Fruit fly (Drosophila melanogaster) whole organism, embryonic: ENCODE data around the gene TM9SF3.
A peak's percentile ranks its signal among the peaks of the same experiment; 100 is the strongest.

ENCODE experiments used
- Atf3 ChIP-seq: fragments of 200-800 bp; sonication (Bioruptor generic); optimal IDR thresholded peaks from 3 replicates; lab custom pipeline; 2016; ENCODE audit warnings: missing biosample characterization, missing genetic modification characterization
- Atf6 ChIP-seq: fragments of 200-800 bp; sonication (Bioruptor generic); IDR thresholded peaks from 2 replicates; pipeline ENCODE4 v1.3.6; 2022; ENCODE audit warnings: missing biosample characterization, missing genetic modification characterization
- CG10366 ChIP-seq: fragments of 200-800 bp; sonication (Bioruptor generic); IDR thresholded peaks from 2 replicates; pipeline ENCODE4 v1.3.6; 2022; ENCODE audit warnings: missing biosample characterization, missing genetic modification characterization
- CG10654 ChIP-seq: fragments of 200-800 bp; sonication (Bioruptor generic); optimal IDR thresholded peaks from 2 replicates; lab custom pipeline; 2016; ENCODE audit warnings: missing biosample characterization, missing genetic modification characterization
- CG12391 ChIP-seq: fragments of 200-800 bp; sonication (Bioruptor generic); optimal IDR thresholded peaks from 3 replicates; lab custom pipeline; 2018; ENCODE audit warnings: missing biosample characterization, mild to moderate bottlenecking, missing genetic modification characterization, moderate library complexity
- CG12659 ChIP-seq: fragments of 200-800 bp; sonication (Bioruptor generic); optimal IDR thresholded peaks from 3 replicates; lab custom pipeline; 2017; ENCODE audit warnings: mild to moderate bottlenecking, missing biosample characterization, missing genetic modification reagents, missing genetic modification characterization
- CG12744 ChIP-seq: fragments of 200-800 bp; sonication (Bioruptor generic); optimal IDR thresholded peaks from 2 replicates; lab custom pipeline; 2016; ENCODE audit warnings: missing biosample characterization, missing genetic modification characterization
- CG12942 ChIP-seq: fragments of 200-800 bp; sonication (Bioruptor generic); optimal IDR thresholded peaks from 3 replicates; lab custom pipeline; 2016; ENCODE audit warnings: missing biosample characterization, missing genetic modification characterization
- CG13123 ChIP-seq: fragments of 200-800 bp; sonication (Bioruptor generic); optimal IDR thresholded peaks from 2 replicates; lab custom pipeline; 2016; ENCODE audit warnings: missing biosample characterization, missing genetic modification characterization
- CG13424 ChIP-seq: fragments of 200-800 bp; sonication (Bioruptor generic); optimal IDR thresholded peaks from 2 replicates; lab custom pipeline; 2019; ENCODE audit warnings: missing biosample characterization, mild to moderate bottlenecking, missing genetic modification characterization, moderate library complexity
- CG15011 ChIP-seq: fragments of 200-800 bp; sonication (Bioruptor generic); optimal IDR thresholded peaks from 3 replicates; lab custom pipeline; 2018; ENCODE audit warnings: missing biosample characterization, mild to moderate bottlenecking, missing genetic modification characterization
- CG15514 ChIP-seq: fragments of 200-800 bp; sonication (Bioruptor generic); optimal IDR thresholded peaks from 3 replicates; lab custom pipeline; 2017; ENCODE audit warnings: missing biosample characterization, missing genetic modification characterization, mild to moderate bottlenecking, moderate library complexity, missing genetic modification reagents
- CG1647 ChIP-seq: fragments of 200-800 bp; sonication (Bioruptor generic); optimal IDR thresholded peaks from 3 replicates; lab custom pipeline; 2016; ENCODE audit warnings: missing biosample characterization, missing genetic modification characterization
- CG17361 ChIP-seq: fragments of 200-800 bp; sonication (Bioruptor generic); IDR thresholded peaks from 3 replicates; pipeline ENCODE4 v1.3.6; 2022; ENCODE audit warnings: missing biosample characterization, missing genetic modification characterization
- CG17829 ChIP-seq: fragments of 200-800 bp; optimal IDR thresholded peaks from 2 replicates; lab custom pipeline; 2019; ENCODE audit warnings: missing biosample characterization, mild to moderate bottlenecking, missing genetic modification characterization, moderate library complexity
- CG1832 ChIP-seq: fragments of 200-800 bp; sonication (Bioruptor generic); optimal IDR thresholded peaks from 2 replicates; lab custom pipeline; 2017; ENCODE audit warnings: missing biosample characterization, mild to moderate bottlenecking, missing genetic modification characterization, inconsistent platforms
- CG2889 ChIP-seq: fragments of 200-800 bp; sonication (Bioruptor generic); IDR thresholded peaks from 3 replicates; pipeline ENCODE4 v1.3.6; 2022; ENCODE audit warnings: missing biosample characterization, missing genetic modification characterization
- CG31388 ChIP-seq: fragments of 200-800 bp; sonication (Bioruptor generic); optimal IDR thresholded peaks from 2 replicates; lab custom pipeline; 2016; ENCODE audit warnings: missing biosample characterization, missing genetic modification characterization
- CG3838 ChIP-seq: fragments of 200-800 bp; sonication (Bioruptor generic); optimal IDR thresholded peaks from 3 replicates; lab custom pipeline; 2016; ENCODE audit warnings: missing biosample characterization, missing genetic modification characterization
- CG4328 ChIP-seq: fragments of 200-800 bp; sonication (Bioruptor generic); optimal IDR thresholded peaks from 3 replicates; lab custom pipeline; 2017; ENCODE audit warnings: missing biosample characterization, missing genetic modification reagents, missing genetic modification characterization
- CG43689 ChIP-seq: fragments of 200-800 bp; sonication (Bioruptor generic); IDR thresholded peaks from 2 replicates; pipeline ENCODE4 v1.3.6; 2022; ENCODE audit warnings: missing biosample characterization, missing genetic modification characterization
- CG5953 ChIP-seq: fragments of 200-800 bp; sonication (Bioruptor generic); IDR thresholded peaks from 2 replicates; pipeline ENCODE4 v1.3.6; 2022; ENCODE audit warnings: missing biosample characterization, missing genetic modification characterization
- CG6683 ChIP-seq: fragments of 200-800 bp; sonication (Bioruptor generic); optimal IDR thresholded peaks from 2 replicates; lab custom pipeline; 2017; ENCODE audit warnings: missing biosample characterization, mild to moderate bottlenecking, missing genetic modification characterization, missing genetic modification reagents
- CG7963 ChIP-seq: fragments of 200-800 bp; sonication (Bioruptor generic); IDR thresholded peaks from 3 replicates; pipeline ENCODE4 v1.3.6; 2022; ENCODE audit warnings: missing biosample characterization, missing genetic modification characterization; ENCODE audit not compliant: partially characterized antibody
- CG8944 ChIP-seq: fragments of 200-800 bp; sonication (Bioruptor generic); optimal IDR thresholded peaks from 3 replicates; lab custom pipeline; 2016; ENCODE audit warnings: missing biosample characterization, missing genetic modification characterization
- Dek ChIP-seq: fragments of 200-800 bp; sonication (Bioruptor generic); optimal IDR thresholded peaks from 3 replicates; lab custom pipeline; 2019; ENCODE audit warnings: missing biosample characterization, mild to moderate bottlenecking, missing genetic modification characterization, moderate library complexity
- Doc2 ChIP-seq: fragments of 200-800 bp; sonication (Bioruptor generic); IDR thresholded peaks from 2 replicates; pipeline ENCODE4 v1.3.6; 2022; ENCODE audit warnings: missing biosample characterization, missing genetic modification characterization
- Ets97D ChIP-seq: fragments of 200-800 bp; sonication (Bioruptor generic); optimal IDR thresholded peaks from 3 replicates; lab custom pipeline; 2016; ENCODE audit warnings: missing biosample characterization, missing genetic modification characterization
- Fer2 ChIP-seq: fragments of 200-800 bp; sonication (Bioruptor generic); optimal IDR thresholded peaks from 2 replicates; lab custom pipeline; 2018; ENCODE audit warnings: missing biosample characterization, mild to moderate bottlenecking, missing genetic modification characterization, moderate library complexity
- HmgD ChIP-seq: fragments of 200-800 bp; sonication (Bioruptor generic); optimal IDR thresholded peaks from 3 replicates; lab custom pipeline; 2016; ENCODE audit warnings: missing biosample characterization, missing genetic modification characterization
- Hr3 ChIP-seq: fragments of 200-800 bp; sonication (Bioruptor generic); optimal IDR thresholded peaks from 3 replicates; lab custom pipeline; 2016; ENCODE audit warnings: missing biosample characterization, missing genetic modification characterization
- Neu2 ChIP-seq: fragments of 200-800 bp; sonication (Bioruptor generic); optimal IDR thresholded peaks from 3 replicates; lab custom pipeline; 2016; ENCODE audit warnings: missing biosample characterization, missing genetic modification characterization, borderline replicate concordance
- Poxn ChIP-seq: fragments of 200-800 bp; sonication (Bioruptor generic); IDR thresholded peaks from 2 replicates; pipeline ENCODE4 v1.3.6; 2022; ENCODE audit warnings: missing biosample characterization, missing genetic modification characterization
- Usf ChIP-seq: fragments of 200-800 bp; sonication (Bioruptor generic); optimal IDR thresholded peaks from 2 replicates; lab custom pipeline; 2017; ENCODE audit warnings: missing genotype, missing biosample characterization, missing genetic modification characterization
- ac ChIP-seq: fragments of 200-800 bp; sonication (Bioruptor generic); optimal IDR thresholded peaks from 3 replicates; lab custom pipeline; 2017; ENCODE audit warnings: missing biosample characterization, mild to moderate bottlenecking, missing genetic modification characterization
- dan ChIP-seq: fragments of 200-800 bp; sonication (Bioruptor generic); IDR thresholded peaks from 2 replicates; pipeline ENCODE4 v1.3.6; 2022; ENCODE audit warnings: missing biosample characterization, missing genetic modification characterization
- dpn ChIP-seq, 2 experiments: fragments of 200-800 bp; sonication (Bioruptor generic); optimal IDR thresholded peaks; 3 replicates each; lab custom pipeline; 2016; ENCODE audit warnings: missing biosample characterization in 2 of 2, missing genetic modification characterization in 2 of 2
- fru ChIP-seq: fragments of >200 bp; optimal IDR thresholded peaks from 2 replicates; lab custom pipeline; 2017
- grn ChIP-seq: fragments of 200-800 bp; sonication (Bioruptor generic); optimal IDR thresholded peaks from 3 replicates; lab custom pipeline; 2017; ENCODE audit warnings: missing biosample characterization, missing genetic modification characterization
- gsb ChIP-seq: fragments of 200-800 bp; sonication (Bioruptor generic); IDR thresholded peaks from 2 replicates; pipeline ENCODE4 v1.3.6; 2022; ENCODE audit warnings: missing biosample characterization, missing genetic modification characterization
- gsb-n ChIP-seq: fragments of 200-800 bp; sonication (Bioruptor generic); optimal IDR thresholded peaks from 3 replicates; lab custom pipeline; 2018; ENCODE audit warnings: missing biosample characterization, mild to moderate bottlenecking, missing genetic modification characterization
- kni ChIP-seq: fragments of 200-800 bp; sonication (Bioruptor generic); optimal IDR thresholded peaks from 3 replicates; lab custom pipeline; 2017; ENCODE audit warnings: mild to moderate bottlenecking, missing biosample characterization, missing genetic modification reagents, missing genetic modification characterization
- oc ChIP-seq: fragments of 200-800 bp; sonication (Bioruptor generic); optimal IDR thresholded peaks from 2 replicates; lab custom pipeline; 2018; ENCODE audit warnings: missing biosample characterization, mild to moderate bottlenecking, missing genetic modification characterization, moderate library complexity
- p53 ChIP-seq: fragments of 200-800 bp; sonication (Bioruptor generic); optimal IDR thresholded peaks from 2 replicates; lab custom pipeline; 2016; ENCODE audit warnings: missing biosample characterization, missing genetic modification characterization
- prd ChIP-seq, 3 experiments: fragments of >200 bp in 2 of 3; fragments of 200-800 bp in 1 of 3; sonication (Bioruptor generic) in 1 of 3; optimal IDR thresholded peaks in 2 of 3; IDR thresholded peaks in 1 of 3; 2 replicates in 2 of 3; 3 replicates in 1 of 3; pipeline versions ENCODE4 v1.3.6 to Lab custom; 2017 to 2022; ENCODE audit warnings: missing biosample characterization in 1 of 3, missing genetic modification characterization in 1 of 3
- trem ChIP-seq: fragments of 200-800 bp; optimal IDR thresholded peaks from 3 replicates; lab custom pipeline; 2019; ENCODE audit warnings: missing biosample characterization, mild to moderate bottlenecking, missing genetic modification characterization, moderate library complexity
- vvl ChIP-seq: fragments of 200-800 bp; sonication (Bioruptor generic); IDR thresholded peaks from 2 replicates; pipeline ENCODE4 v1.3.6; 2022; ENCODE audit warnings: missing biosample characterization, missing genetic modification characterization
- zfh2 ChIP-seq: fragments of 200-800 bp; sonication (Bioruptor generic); optimal IDR thresholded peaks from 2 replicates; lab custom pipeline; 2016; ENCODE audit warnings: missing biosample characterization, missing genetic modification characterization

TM9SF3 gene

DNA sequence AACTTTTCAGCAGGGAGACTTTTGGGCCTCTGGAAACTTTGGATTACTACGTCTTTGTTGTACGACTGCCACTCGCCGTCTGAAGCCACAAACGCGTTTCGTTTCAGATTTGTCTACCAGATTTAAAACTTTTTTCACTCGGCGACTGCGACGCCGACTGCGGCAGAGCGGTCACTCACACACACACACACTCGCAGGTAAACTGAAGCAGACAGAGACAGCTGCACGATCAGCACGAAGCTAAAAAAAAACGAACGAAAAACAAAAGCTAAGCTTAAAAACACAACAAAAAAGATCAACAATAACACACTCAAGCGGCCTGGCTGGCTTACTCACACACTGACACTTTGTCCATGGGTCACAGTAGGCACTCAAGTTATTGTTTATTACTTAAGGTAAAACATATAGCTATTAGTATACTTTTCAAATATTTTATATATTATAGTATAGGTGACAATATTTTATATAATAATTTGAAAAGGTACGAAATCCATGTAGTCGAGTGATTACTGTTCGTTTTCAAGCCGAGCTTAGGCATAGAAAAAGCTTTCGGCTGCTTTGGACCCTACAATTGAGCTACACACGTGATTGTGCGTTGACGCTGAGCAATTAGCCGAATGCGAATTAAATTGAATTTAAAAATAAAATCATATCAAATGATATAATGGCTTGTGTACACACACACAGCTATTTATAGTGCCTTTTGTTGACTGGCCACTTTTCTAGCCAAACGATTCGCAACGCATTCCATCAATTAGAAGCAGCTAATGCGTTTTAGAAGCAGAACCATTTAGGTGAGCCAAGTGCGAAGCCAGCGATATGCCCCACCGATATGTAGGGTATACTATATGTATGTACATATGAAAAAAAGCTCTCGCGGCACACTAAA is 26.3 kb downstream of the TM9SF3 start, which contains the start of gene Msr-110 (continued):
- TF ChIP-seq CG2889 (GFP tag; lab: Robert Waterston, UW) (peak; percentile 64), Ets97D (GFP tag; lab: Kevin White, UChicago) (peak; percentile 29), gsb (GFP tag; lab: Robert Waterston, UW) (peak; percentile 76), gsb-n (tag; lab: Kevin White, UChicago) (peak; percentile 77), CG15011 (peak; percentile 78), kni (GFP tag; lab: Kevin White, UChicago) (peak; percentile 60), CG4328 (GFP tag; lab: Kevin White, UChicago) (peak; percentile 76), CG12659 (peak; percentile 92), Doc2 (GFP tag; lab: Robert Waterston, UW) (peak; percentile 81), grn (GFP tag; lab: Kevin White, UChicago) (peak; percentile 13), CG43689 (GFP tag; lab: Robert Waterston, UW) (no peak; the same call in 1 of the 2 replicates), CG5953 (peak; percentile 69), trem (tag; lab: Kevin White, UChicago) (peak; percentile 67), p53 (GFP tag; lab: Kevin White, UChicago) (peak; percentile 35), prd (optimal IDR thresholded peaks at IDR 0.05; lab: Kevin White, UChicago) (no peak), prd (GFP tag; IDR thresholded peaks at IDR 0.05; lab: Robert Waterston, UW) (peak; percentile 89), CG12391 (tag; lab: Kevin White, UChicago) (peak; percentile 89), CG17829 (tag; lab: Kevin White, UChicago) (peak; percentile 83), Usf (peak; percentile 58), dan (GFP tag; lab: Robert Waterston, UW) (peak; percentile 35; the same call in 1 of the 2 replicates), Atf3 (GFP tag; lab: Kevin White, UChicago) (peak; percentile 74), fru (lab: Kevin White, UChicago) (no peak), CG6683 (GFP tag; lab: Kevin White, UChicago) (peak; percentile 70), HmgD (GFP tag; lab: Kevin White, UChicago) (no peak), vvl (GFP tag; lab: Robert Waterston, UW) (peak; percentile 96), Hr3 (GFP tag; lab: Kevin White, UChicago) (peak; percentile 84), CG10654 (GFP tag; lab: Kevin White, UChicago) (peak; percentile 70), Atf6 (GFP tag; lab: Robert Waterston, UW) (peak; percentile 91), CG13424 (tag; lab: Kevin White, UChicago) (peak; percentile 93), CG15514 (peak; percentile 70), CG3838 (GFP tag; lab: Kevin White, UChicago) (peak; percentile 73), Dek (tag; lab: Kevin White, UChicago) (peak; percentile 93), CG12942 (GFP tag; lab: Kevin White, UChicago) (peak; percentile 67), CG1647 (GFP tag; lab: Kevin White, UChicago) (peak; percentile 40), zfh2 (GFP tag; lab: Kevin White, UChicago) (peak; percentile 66), CG31388 (GFP tag; lab: Kevin White, UChicago) (peak; percentile 61), CG7963 (GFP tag; lab: Robert Waterston, UW) (no peak), Fer2 (tag; lab: Kevin White, UChicago) (peak; percentile 89), Poxn (GFP tag; lab: Robert Waterston, UW) (peak; percentile 61), CG13123 (no peak), CG17361 (GFP tag; lab: Robert Waterston, UW) (peak; percentile 93), dpn (GFP tag; optimal IDR thresholded peaks at IDR 0.05; lab: Kevin White, UChicago) (peak; percentile 73 to 85), ac (no peak), CG12744 (GFP tag; lab: Kevin White, UChicago) (peak; percentile 73), Neu2 (GFP tag; lab: Kevin White, UChicago) (peak; percentile 3), CG1832 (GFP tag; lab: Kevin White, UChicago) (peak; percentile 22), CG8944 (GFP tag; lab: Kevin White, UChicago) (peak; percentile 64), oc (tag; lab: Kevin White, UChicago) (peak; percentile 94), CG10366 (peak; percentile 90)
